Worm (Caenorhabditis elegans) whole organism, L1 larva: ENCODE measurements around the gene atg-16.1.

Experiments
- aha-1 ChIP-seq: fragments of 150-350 bp; optimal IDR thresholded peaks from 2 replicates; lab custom pipeline; 2014; ENCODE audit warnings: missing biosample characterization, missing genetic modification characterization
- aly-2 ChIP-seq: fragments of 150-350 bp; optimal IDR thresholded peaks from 2 replicates; lab custom pipeline; 2014; ENCODE audit warnings: missing biosample characterization, missing genetic modification characterization
- ama-1 ChIP-seq: fragments of 150-350 bp; optimal IDR thresholded peaks from 2 replicates; lab custom pipeline; 2014
- elt-2 ChIP-seq: sonication (generic microtip); optimal IDR thresholded peaks from 2 replicates; lab custom pipeline; 2016; ENCODE audit warnings: missing genetic modification characterization, mild to moderate bottlenecking, inconsistent platforms, missing compliant biosample characterization, missing genetic modification reagents
- lin-39 ChIP-seq: fragments of 150-350 bp; optimal IDR thresholded peaks from 2 replicates; lab custom pipeline; 2014; ENCODE audit warnings: missing biosample characterization, missing genetic modification reagents, missing genetic modification characterization
- nhr-11 ChIP-seq: fragments of 150-350 bp; optimal IDR thresholded peaks from 2 replicates; lab custom pipeline; 2014; ENCODE audit warnings: missing biosample characterization, missing genetic modification characterization
- nhr-237 ChIP-seq: fragments of 150-350 bp; optimal IDR thresholded peaks from 2 replicates; lab custom pipeline; 2014; ENCODE audit warnings: missing biosample characterization, missing genetic modification characterization
- nhr-28 ChIP-seq: fragments of 150-350 bp; optimal IDR thresholded peaks from 2 replicates; lab custom pipeline; 2014; ENCODE audit warnings: missing biosample characterization, missing genetic modification characterization
- nhr-90 ChIP-seq: sonication (generic microtip); optimal IDR thresholded peaks from 2 replicates; lab custom pipeline; 2016; ENCODE audit warnings: mild to moderate bottlenecking, missing genetic modification characterization, missing compliant biosample characterization; ENCODE audit not compliant: poor library complexity
- skn-1 ChIP-seq: fragments of 150-350 bp; optimal IDR thresholded peaks from 2 replicates; lab custom pipeline; 2014; ENCODE audit warnings: missing biosample characterization, missing genetic modification characterization
- snpc-4 ChIP-seq: fragments of 150-350 bp; optimal IDR thresholded peaks from 2 replicates; lab custom pipeline; 2014; ENCODE audit warnings: missing biosample characterization, missing genetic modification characterization
- sptf-1 ChIP-seq: fragments of 150-350 bp; optimal IDR thresholded peaks from 2 replicates; lab custom pipeline; 2014; ENCODE audit warnings: missing biosample characterization, missing genetic modification characterization
- unc-62 ChIP-seq: fragments of 150-350 bp; optimal IDR thresholded peaks from 2 replicates; lab custom pipeline; 2014; ENCODE audit warnings: missing biosample characterization, missing genetic modification reagents, missing genetic modification characterization

- no peak for TF ChIP-seq elt-2 (tag; lab: Kevin White, UChicago)
- TF ChIP-seq unc-62 (GFP tag; lab: Kevin White, UChicago) = no peak
- no peak for TF ChIP-seq snpc-4
- TF ChIP-seq sptf-1 (tag; lab: Kevin White, UChicago) = no peak
- TF ChIP-seq aly-2 (tag; lab: Kevin White, UChicago) = no peak
- no peak for TF ChIP-seq nhr-237 (tag; lab: Kevin White, UChicago)
- TF ChIP-seq skn-1 (tag; lab: Kevin White, UChicago) = no peak
- TF ChIP-seq nhr-90 (tag; lab: Kevin White, UChicago) = no peak
- TF ChIP-seq lin-39 = peak; percentile 3
- TF ChIP-seq ama-1 = no peak
- no peak for TF ChIP-seq nhr-28 (tag; lab: Kevin White, UChicago)
- TF ChIP-seq nhr-11 (tag; lab: Kevin White, UChicago) = no peak
- no peak for TF ChIP-seq aha-1 (tag; lab: Kevin White, UChicago)
Measured at ce11 chrX:4429364-4429763, 32.9 kb downstream of the atg-16.1 start.
